Worm (Caenorhabditis elegans): ENCODE measurements around the gene hda-6.

hda-6 gene

DNA sequence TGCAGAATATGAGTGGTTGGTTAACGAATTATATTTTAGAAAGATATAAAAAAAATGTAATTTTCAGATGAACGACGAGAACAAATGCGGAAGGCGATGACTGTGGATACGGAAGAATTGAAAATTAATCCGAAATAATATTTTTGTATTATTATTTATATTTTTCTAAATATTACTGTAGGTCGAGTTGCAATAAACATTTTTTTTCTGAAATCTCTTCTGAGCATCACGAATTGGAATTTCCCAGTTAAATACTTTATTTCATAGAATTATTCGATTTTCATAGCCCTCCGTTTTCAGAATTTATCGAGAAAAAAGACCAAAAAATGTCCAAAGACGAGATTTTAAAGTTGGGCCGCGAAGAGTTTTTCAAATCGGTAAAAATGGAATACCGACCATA, 33.4 kb upstream of the hda-6 start, which contains the start of gene ZK616.2:
ZK616.2 (plus strand) TSS at position 301 of the 400 bp plus-strand sequence.
- TF ChIP-seq C04F5.9 (tag; optimal IDR thresholded peaks at IDR 0.05) (no peak), mef-2 (tag; optimal IDR thresholded peaks at IDR 0.05) (no peak), nhr-77 (tag; optimal IDR thresholded peaks at IDR 0.05) (no peak), nhr-20 (tag; optimal IDR thresholded peaks at IDR 0.05) (no peak), nhr-84 (tag; optimal IDR thresholded peaks at IDR 0.05) (no peak), alr-1 (tag; optimal IDR thresholded peaks at IDR 0.05; ENCODE audit: borderline replicate concordance) (no peak), efl-3 (GFP tag; optimal IDR thresholded peaks at IDR 0.05) (no peak), ztf-11 (tag; optimal IDR thresholded peaks at IDR 0.05) (no peak), mdl-1 (tag; optimal IDR thresholded peaks at IDR 0.05) (no peak), elt-2 (tag; optimal IDR thresholded peaks at IDR 0.05) (no peak), nhr-237 (tag; optimal IDR thresholded peaks at IDR 0.05) (no peak)

- TF ChIP-seq dpl-1 (GFP tag; optimal IDR thresholded peaks at IDR 0.05) = no peak
- TF ChIP-seq sptf-1 (tag; optimal IDR thresholded peaks at IDR 0.05) = no peak
- TF ChIP-seq nhr-237 (tag; optimal IDR thresholded peaks at IDR 0.05) = no peak
- TF ChIP-seq unc-86 (tag; optimal IDR thresholded peaks at IDR 0.05) = no peak
- no peak for TF ChIP-seq aly-2 (tag; optimal IDR thresholded peaks at IDR 0.05)
- no peak for TF ChIP-seq Y116A8C.19 (tag; optimal IDR thresholded peaks at IDR 0.05; ENCODE audit: borderline replicate concordance)
- no peak for TF ChIP-seq efl-3 (GFP tag; optimal IDR thresholded peaks at IDR 0.05)
- TF ChIP-seq nhr-76 (tag; optimal IDR thresholded peaks at IDR 0.05) = no peak
- no peak for TF ChIP-seq tbx-2 (tag; optimal IDR thresholded peaks at IDR 0.05)
- no peak for TF ChIP-seq C16A3.4 (tag; optimal IDR thresholded peaks at IDR 0.05)
- TF ChIP-seq skn-1 (tag; optimal IDR thresholded peaks at IDR 0.05) = no peak
- no peak for TF ChIP-seq efl-1 (optimal IDR thresholded peaks at IDR 0.05)
- no peak for TF ChIP-seq efl-1 (GFP tag; optimal IDR thresholded peaks at IDR 0.05 in 1 of 2)
Observed at ce11 chrIV:5396769-5397168, 32.7 kb upstream of the hda-6 start, which contains the start of gene ZK616.3. ZK616.3 (plus strand) TSS chrIV:5397069.

DNA sequence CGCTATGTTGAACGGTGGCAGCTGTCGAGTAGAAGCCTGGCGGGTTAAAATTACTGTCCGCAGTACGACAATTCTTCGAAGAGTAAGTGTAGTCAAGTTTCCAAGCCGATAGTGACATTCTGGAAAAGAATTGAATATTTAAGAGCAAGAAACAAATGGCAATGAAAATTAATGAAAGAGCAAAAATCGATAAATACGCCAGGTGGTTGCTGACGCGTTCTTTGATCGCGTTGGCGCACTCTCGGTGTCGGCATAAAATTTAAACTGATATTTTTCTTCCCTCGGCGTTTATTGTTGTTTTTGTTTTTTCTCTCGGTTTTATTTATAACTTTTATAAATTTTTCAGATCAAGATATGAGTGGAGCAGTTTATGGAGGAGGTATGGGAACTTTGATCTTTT, 30.6 kb upstream of the hda-6 start, which contains the start of the genes perm-3 and swsn-6:
perm-3 (minus strand) TSS at position 118 of the 400 bp plus-strand sequence.
swsn-6 (plus strand) TSS at position 347 of the 400 bp plus-strand sequence.
- TF ChIP-seq lin-14 (GFP tag; optimal IDR thresholded peaks at IDR 0.05) = peak; percentile 83
- TF ChIP-seq ceh-8 (GFP tag; optimal IDR thresholded peaks at IDR 0.05) = peak; percentile 57
- peak in 2 of 6 experiments; percentile 26 to 78 for TF ChIP-seq elt-3 (tag; optimal IDR thresholded peaks at IDR 0.05)
- no peak for TF ChIP-seq tlp-1 (tag; optimal IDR thresholded peaks at IDR 0.05)
- TF ChIP-seq skn-1 (tag; optimal IDR thresholded peaks at IDR 0.05) = peak; percentile 29
- no peak for TF ChIP-seq ceh-63 (GFP tag; optimal IDR thresholded peaks at IDR 0.05)
- TF ChIP-seq lin-35 (GFP tag; optimal IDR thresholded peaks at IDR 0.05) = peak; percentile 86
- peak; percentile 82 for TF ChIP-seq nhr-90 (tag; optimal IDR thresholded peaks at IDR 0.05; ENCODE audit: poor library complexity)
- TF ChIP-seq alr-1 (tag; optimal IDR thresholded peaks at IDR 0.05; ENCODE audit: borderline replicate concordance) = no peak
- peak; percentile 85 for TF ChIP-seq nhr-19 (GFP tag; conservative IDR thresholded peaks at IDR 0.05)
- peak; percentile 81 for TF ChIP-seq snpc-4 (tag; optimal IDR thresholded peaks at IDR 0.05)
- no peak for TF ChIP-seq C34B4.2 (tag; optimal IDR thresholded peaks at IDR 0.05)
- TF ChIP-seq nhr-71 (tag; optimal IDR thresholded peaks at IDR 0.05) = peak; percentile 90
- TF ChIP-seq pqm-1 (tag; optimal IDR thresholded peaks at IDR 0.05) = no peak
- TF ChIP-seq ceh-88 (GFP tag; IDR thresholded peaks at IDR 0.05) = peak; percentile 19; the same call in 1 of the 2 replicates
- no peak for TF ChIP-seq sup-37 (GFP tag; optimal IDR thresholded peaks at IDR 0.05)
- TF ChIP-seq egl-13 (tag; optimal IDR thresholded peaks at IDR 0.05) = peak; percentile 77
- TF ChIP-seq blmp-1 (tag; optimal IDR thresholded peaks at IDR 0.05) = peak; percentile 53
- peak; percentile 75 for TF ChIP-seq lin-15B (tag; optimal IDR thresholded peaks at IDR 0.05)
- no peak for TF ChIP-seq sptf-1 (tag; optimal IDR thresholded peaks at IDR 0.05)
- TF ChIP-seq Y116A8C.19 (tag; optimal IDR thresholded peaks at IDR 0.05; ENCODE audit: borderline replicate concordance) = no peak
- TF ChIP-seq nhr-11 (tag; optimal IDR thresholded peaks at IDR 0.05) = peak; percentile 31
- peak; percentile 23 for TF ChIP-seq mef-2 (tag; optimal IDR thresholded peaks at IDR 0.05)
- TF ChIP-seq unc-86 (tag; optimal IDR thresholded peaks at IDR 0.05) = peak; percentile 81
- peak; percentile 78 to 85 for TF ChIP-seq efl-1 (optimal IDR thresholded peaks at IDR 0.05)
- peak; percentile 84 to 98 for TF ChIP-seq efl-1 (GFP tag; optimal IDR thresholded peaks at IDR 0.05 in 1 of 2)
- TF ChIP-seq egl-27 (tag; optimal IDR thresholded peaks at IDR 0.05) = no peak
- TF ChIP-seq ztf-11 (tag; optimal IDR thresholded peaks at IDR 0.05) = peak in 1 of 2 experiments; percentile 39
- TF ChIP-seq nhr-84 (tag; optimal IDR thresholded peaks at IDR 0.05) = no peak
- TF ChIP-seq ces-1 (GFP tag; optimal IDR thresholded peaks at IDR 0.05) = no peak
- TF ChIP-seq mab-9 (GFP tag; IDR thresholded peaks at IDR 0.05) = peak; percentile 39; the same call in 1 of the 2 replicates
- peak; percentile 71 for TF ChIP-seq grh-1 (GFP tag; IDR thresholded peaks at IDR 0.05)
- TF ChIP-seq nhr-28 (tag; optimal IDR thresholded peaks at IDR 0.05) = no peak
- TF ChIP-seq zag-1 (tag; optimal IDR thresholded peaks at IDR 0.05) = no peak
- TF ChIP-seq unc-62 (GFP tag; optimal IDR thresholded peaks at IDR 0.05) = no peak
- no peak for TF ChIP-seq nhr-237 (tag; optimal IDR thresholded peaks at IDR 0.05)
- peak; percentile 31 for TF ChIP-seq fos-1 (tag; optimal IDR thresholded peaks at IDR 0.05)
